Fruit fly (Drosophila melanogaster) whole organism, prepupa: ENCODE measurements around the gene CG9582.

Experiments used
- Blimp-1 ChIP-seq: fragments of 200-800 bp; sonication (Bioruptor generic); optimal IDR thresholded peaks from 3 replicates; lab custom pipeline; 2017; ENCODE audit warnings: missing biosample characterization, missing genetic modification characterization, mild to moderate bottlenecking, moderate library complexity, missing genetic modification reagents
- CG15336 ChIP-seq: fragments of 200-800 bp; sonication (Bioruptor generic); IDR thresholded peaks from 2 replicates; pipeline ENCODE4 v1.3.6; 2022; ENCODE audit warnings: missing biosample characterization, missing genetic modification characterization
- CG16779 ChIP-seq: fragments of 200-800 bp; sonication (Bioruptor generic); optimal IDR thresholded peaks from 3 replicates; lab custom pipeline; 2017; ENCODE audit warnings: missing biosample characterization, mild to moderate bottlenecking, missing genetic modification characterization
- CG34406 ChIP-seq: fragments of 200-800 bp; sonication (Bioruptor generic); optimal IDR thresholded peaks from 3 replicates; lab custom pipeline; 2016; ENCODE audit warnings: missing biosample characterization, missing genetic modification characterization
- CG6808 ChIP-seq: fragments of 200-800 bp; sonication (Bioruptor generic); optimal IDR thresholded peaks from 3 replicates; lab custom pipeline; 2017; ENCODE audit warnings: missing biosample characterization, missing genetic modification characterization, mild to moderate bottlenecking, moderate library complexity, missing genetic modification reagents
- CG6854 ChIP-seq: fragments of 200-800 bp; sonication (Bioruptor generic); optimal IDR thresholded peaks from 2 replicates; lab custom pipeline; 2017; ENCODE audit warnings: missing biosample characterization, mild to moderate bottlenecking, missing genetic modification characterization
- CG7368 ChIP-seq: fragments of 200-800 bp; sonication (Bioruptor generic); optimal IDR thresholded peaks from 3 replicates; lab custom pipeline; 2016; ENCODE audit warnings: missing biosample characterization, missing genetic modification characterization
- Eip75B ChIP-seq: fragments of 200-800 bp; sonication (Bioruptor generic); optimal IDR thresholded peaks from 3 replicates; lab custom pipeline; 2016; ENCODE audit warnings: missing biosample characterization, missing genetic modification characterization
- Eip78C ChIP-seq: fragments of 200-800 bp; sonication (Bioruptor generic); peaks from one replicate; lab custom pipeline; 2016; ENCODE audit warnings: missing biosample characterization, missing genetic modification characterization
- OdsH ChIP-seq: fragments of 200-800 bp; sonication (Bioruptor generic); optimal IDR thresholded peaks from 3 replicates; lab custom pipeline; 2016; ENCODE audit warnings: missing biosample characterization, missing genetic modification characterization
- acj6 ChIP-seq: fragments of 200-800 bp; sonication (Bioruptor generic); optimal IDR thresholded peaks from 3 replicates; lab custom pipeline; 2016; ENCODE audit warnings: missing biosample characterization, missing genetic modification characterization
- dsx ChIP-seq: fragments of 200-800 bp; optimal IDR thresholded peaks from 3 replicates; lab custom pipeline; 2019; ENCODE audit warnings: missing biosample characterization, mild to moderate bottlenecking, missing genetic modification characterization, moderate library complexity; ENCODE audit not compliant: poor library complexity, severe bottlenecking
- eg ChIP-seq: fragments of 200-800 bp; sonication (Bioruptor generic); IDR thresholded peaks from 3 replicates; pipeline ENCODE4 v1.3.6; 2022; ENCODE audit warnings: missing biosample characterization, missing genetic modification characterization
- lz ChIP-seq: fragments of 200-800 bp; sonication (Bioruptor generic); optimal IDR thresholded peaks from 3 replicates; lab custom pipeline; 2016; ENCODE audit warnings: missing biosample characterization, missing genetic modification characterization

dm6 chr2L:8993650-8994441 lies 37.8 kb downstream of the CG9582 start, which contains the start of gene CG17906:
- TF ChIP-seq CG6808 (no peak), lz (GFP tag; lab: Kevin White, UChicago) (no peak), CG15336 (no peak), CG7368 (no peak), OdsH (GFP tag; lab: Kevin White, UChicago) (no peak), CG16779 (tag; lab: Kevin White, UChicago) (no peak), eg (GFP tag; lab: Robert Waterston, UW) (no peak), Eip75B (GFP tag; lab: Kevin White, UChicago) (no peak), acj6 (no peak), CG34406 (no peak), Blimp-1 (no peak), CG6854 (GFP tag; lab: Kevin White, UChicago) (no peak), dsx (GFP tag; lab: Kevin White, UChicago) (no peak), Eip78C (GFP tag; lab: Kevin White, UChicago) (no peak)
